Fruit fly (Drosophila melanogaster): ENCODE data around the gene sqz.

sqz gene

DNA sequence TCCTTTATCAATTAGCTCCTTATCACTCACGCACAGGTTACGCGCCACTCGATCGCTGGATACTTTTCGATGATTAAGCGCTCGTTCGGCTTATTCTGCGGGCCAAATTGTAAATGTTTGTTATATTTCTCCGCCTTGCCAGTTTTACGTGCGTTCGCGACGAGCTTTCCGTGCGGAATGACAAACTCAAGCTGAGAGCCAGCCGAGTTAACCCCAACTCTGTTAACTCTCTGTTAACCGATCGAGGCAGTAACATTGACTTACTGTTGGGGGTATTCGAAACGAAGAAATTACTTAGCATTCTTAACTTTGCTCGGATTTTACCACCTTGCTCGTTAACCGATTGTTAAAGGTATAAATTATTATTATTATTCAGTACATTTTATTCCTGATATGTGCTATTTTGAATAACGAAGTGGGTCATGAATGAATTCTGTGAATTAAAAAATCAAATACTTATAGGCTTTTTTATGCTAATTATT, 10.5 kb upstream of the sqz start, which contains the start of gene CG5835 (continued):
- TF ChIP-seq mld (GFP tag; IDR thresholded peaks at IDR 0.05; ENCODE audit: partially characterized antibody) (no peak), wek (GFP tag; optimal IDR thresholded peaks at IDR 0.05) (peak; percentile 96), chif (GFP tag; optimal IDR thresholded peaks at IDR 0.05) (no peak), ato (GFP tag; IDR thresholded peaks at IDR 0.05; ENCODE audit: partially characterized antibody) (no peak), hbn (GFP tag; IDR thresholded peaks at IDR 0.05; ENCODE audit: partially characterized antibody) (no peak), PHDP (tag; optimal IDR thresholded peaks at IDR 0.05) (peak; percentile 8), ab (GFP tag; optimal IDR thresholded peaks at IDR 0.05) (no peak), CG8359 (GFP tag; optimal IDR thresholded peaks at IDR 0.05; ENCODE audit: borderline replicate concordance) (peak; percentile 50), tll (GFP tag; optimal IDR thresholded peaks at IDR 0.05) (no peak), CG6254 (GFP tag; optimal IDR thresholded peaks at IDR 0.05) (no peak), Meics (GFP tag; optimal IDR thresholded peaks at IDR 0.05) (peak; percentile 40), CG32772 (GFP tag; IDR thresholded peaks at IDR 0.05) (no peak), dan (GFP tag; IDR thresholded peaks at IDR 0.05) (no peak), CG32532 (GFP tag; IDR thresholded peaks at IDR 0.05) (peak; percentile 47; the same call in 1 of the 2 replicates), CG10321 (GFP tag; IDR thresholded peaks at IDR 0.05) (no peak), ac (GFP tag; optimal IDR thresholded peaks at IDR 0.05) (no peak), gcm2 (GFP tag; optimal IDR thresholded peaks at IDR 0.05) (no peak), Mad (GFP tag; optimal IDR thresholded peaks at IDR 0.05) (no peak), Aef1 (GFP tag; IDR thresholded peaks at IDR 0.05) (no peak), CG10366 (GFP tag; IDR thresholded peaks at IDR 0.05) (no peak), maf-S (GFP tag; optimal IDR thresholded peaks at IDR 0.05) (no peak), insv (GFP tag; optimal IDR thresholded peaks at IDR 0.05) (no peak), CG15073 (GFP tag; optimal IDR thresholded peaks at IDR 0.05) (no peak), CG11696 (GFP tag; IDR thresholded peaks at IDR 0.05) (no peak), CG7271 (tag; optimal IDR thresholded peaks at IDR 0.05) (no peak), so (GFP tag; IDR thresholded peaks at IDR 0.05) (no peak), fu2 (GFP tag; optimal IDR thresholded peaks at IDR 0.05) (no peak), CG2875 (GFP tag; optimal IDR thresholded peaks at IDR 0.05) (no peak), pb (GFP tag; optimal IDR thresholded peaks at IDR 0.05) (no peak), GATAe (GFP tag; conservative IDR thresholded peaks at IDR 0.05) (no peak), unpg (GFP tag; optimal IDR thresholded peaks at IDR 0.05) (peak; percentile 10), Hmx (GFP tag; optimal IDR thresholded peaks at IDR 0.05) (no peak), kah (GFP tag; optimal IDR thresholded peaks at IDR 0.05) (no peak), Taf1 (GFP tag; IDR thresholded peaks at IDR 0.05) (no peak; the same call in 1 of the 2 replicates), crc (GFP tag; optimal IDR thresholded peaks at IDR 0.05) (no peak), CG9817 (tag; optimal IDR thresholded peaks at IDR 0.05) (no peak), CG10274 (GFP tag; optimal IDR thresholded peaks at IDR 0.05) (no peak), CG10654 (GFP tag; optimal IDR thresholded peaks at IDR 0.05) (no peak), CG1233 (GFP tag; optimal IDR thresholded peaks at IDR 0.05) (no peak), CG3281 (GFP tag; optimal IDR thresholded peaks at IDR 0.05) (no peak), fd64A (GFP tag; optimal IDR thresholded peaks at IDR 0.05) (no peak), tin (GFP tag; optimal IDR thresholded peaks at IDR 0.05) (no peak), Fer1 (GFP tag; optimal IDR thresholded peaks at IDR 0.05) (peak; percentile 50)

Data from whole organism, embryonic.